Worm (Caenorhabditis elegans) whole organism, L4 larva: ENCODE measurements around the gene R13H4.7.

ENCODE experiments used
- D1046.2 ChIP-seq: fragments of 200-800 bp; sonication (Bioruptor generic); IDR thresholded peaks from 2 replicates; pipeline ENCODE4 v1.3.6; 2022; ENCODE audit warnings: missing genetic modification characterization, missing compliant biosample characterization
- F10B5.3 ChIP-seq: sonication (generic microtip); optimal IDR thresholded peaks from 2 replicates; lab custom pipeline; 2016; ENCODE audit warnings: mild to moderate bottlenecking, missing genetic modification characterization, missing compliant biosample characterization
- F44E2.7 ChIP-seq: fragments of 200-800 bp; sonication (Bioruptor generic); IDR thresholded peaks from 2 replicates; pipeline ENCODE4 v2.1.2; 2022; ENCODE audit warnings: missing genetic modification characterization, missing compliant biosample characterization
- T20F7.1 ChIP-seq: fragments of 200-800 bp; sonication (Bioruptor generic); optimal IDR thresholded peaks from 2 replicates; lab custom pipeline; 2018; ENCODE audit warnings: mild to moderate bottlenecking, missing genetic modification characterization, missing compliant biosample characterization
- Y48G9A.11 ChIP-seq: fragments of 200-800 bp; sonication (Bioruptor generic); IDR thresholded peaks from 2 replicates; pipeline ENCODE4 v1.3.6; 2022; ENCODE audit warnings: missing genetic modification reagents, missing genetic modification characterization, missing compliant biosample characterization
- ceh-44 ChIP-seq: fragments of 200-800 bp; sonication (Bioruptor generic); IDR thresholded peaks from 2 replicates; pipeline ENCODE4 v1.3.6; 2022; ENCODE audit warnings: missing genetic modification reagents, missing genetic modification characterization, missing compliant biosample characterization
- ceh-62 ChIP-seq: sonication (generic microtip); optimal IDR thresholded peaks from 2 replicates; lab custom pipeline; 2017; ENCODE audit warnings: missing biosample characterization, missing genetic modification characterization
- ceh-82 ChIP-seq: sonication (generic microtip); optimal IDR thresholded peaks from 2 replicates; lab custom pipeline; 2017; ENCODE audit warnings: missing biosample characterization, missing genetic modification characterization
- daf-12 ChIP-seq: fragments of 150-350 bp; optimal IDR thresholded peaks from 2 replicates; lab custom pipeline; 2014; ENCODE audit warnings: missing biosample characterization, missing genetic modification reagents, missing genetic modification characterization
- daf-16 ChIP-seq, 3 experiments: sonication (generic microtip); optimal IDR thresholded peaks; 2 replicates each; lab custom pipeline; 2016 to 2017; ENCODE audit warnings: missing genetic modification characterization in 3 of 3, missing genetic modification reagents in 3 of 3, mild to moderate bottlenecking in 2 of 3, missing compliant biosample characterization in 2 of 3, missing biosample characterization in 1 of 3, moderate library complexity in 1 of 3
- daf-8 ChIP-seq: fragments of 200-800 bp; sonication (Bioruptor generic); IDR thresholded peaks from 2 replicates; pipeline ENCODE4 v1.3.6; 2022; ENCODE audit warnings: missing genetic modification characterization, missing compliant biosample characterization
- dmd-6 ChIP-seq: fragments of 200-800 bp; sonication (Bioruptor generic); IDR thresholded peaks from 2 replicates; pipeline ENCODE4 v1.3.6; 2022; ENCODE audit warnings: missing genetic modification reagents, missing genetic modification characterization, missing compliant biosample characterization
- dpl-1 ChIP-seq: fragments of 150-350 bp; optimal IDR thresholded peaks from 2 replicates; lab custom pipeline; 2014; ENCODE audit warnings: missing biosample characterization, missing genetic modification reagents, missing genetic modification characterization
- duxl-1 ChIP-seq: sonication (generic microtip); optimal IDR thresholded peaks from 2 replicates; lab custom pipeline; 2016; ENCODE audit warnings: mild to moderate bottlenecking, missing genetic modification characterization, moderate library complexity, missing compliant biosample characterization; ENCODE audit not compliant: poor library complexity
- egl-43 ChIP-seq: fragments of 200-800 bp; sonication (Bioruptor generic); IDR thresholded peaks from 2 replicates; pipeline ENCODE4 v1.3.6; 2022; ENCODE audit warnings: missing genetic modification reagents, missing genetic modification characterization, missing compliant biosample characterization
- fkh-10 ChIP-seq: fragments of 150-350 bp; optimal IDR thresholded peaks from 2 replicates; lab custom pipeline; 2014; ENCODE audit warnings: missing biosample characterization, missing genetic modification reagents, missing genetic modification characterization
- hlh-11 ChIP-seq: fragments of 200-800 bp; sonication (Bioruptor generic); optimal IDR thresholded peaks from 2 replicates; lab custom pipeline; 2018; ENCODE audit warnings: mild to moderate bottlenecking, missing genetic modification characterization, missing compliant biosample characterization
- hlh-30 ChIP-seq: sonication (generic microtip); optimal IDR thresholded peaks from 2 replicates; lab custom pipeline; 2017; ENCODE audit warnings: antibody characterized with exemption, mild to moderate bottlenecking, missing genetic modification characterization, missing compliant biosample characterization; ENCODE audit not compliant: insufficient read depth
- hmg-1.1 ChIP-seq: fragments of 200-800 bp; sonication (Bioruptor generic); IDR thresholded peaks from 2 replicates; pipeline ENCODE4 v1.3.6; 2022; ENCODE audit warnings: missing genetic modification reagents, missing genetic modification characterization, missing compliant biosample characterization
- lin-29 ChIP-seq: fragments of 200-800 bp; sonication (Bioruptor generic); IDR thresholded peaks from 2 replicates; pipeline ENCODE4 v1.3.6; 2022; ENCODE audit warnings: missing genetic modification reagents, missing genetic modification characterization, missing compliant biosample characterization
- lin-38 ChIP-seq: fragments of 200-800 bp; sonication (Bioruptor generic); IDR thresholded peaks from 2 replicates; pipeline ENCODE4 v1.3.6; 2022; ENCODE audit warnings: missing genetic modification reagents, missing genetic modification characterization, missing compliant biosample characterization
- lin-39 ChIP-seq: fragments of 150-350 bp; optimal IDR thresholded peaks from 2 replicates; lab custom pipeline; 2014; ENCODE audit warnings: missing biosample characterization, missing genetic modification reagents, missing genetic modification characterization
- lir-3 ChIP-seq: sonication (generic microtip); optimal IDR thresholded peaks from 2 replicates; lab custom pipeline; 2016; ENCODE audit warnings: mild to moderate bottlenecking, missing genetic modification characterization, missing compliant biosample characterization
- lsy-2 ChIP-seq, 2 experiments: fragments of 150-350 bp in 1 of 2; sonication (generic microtip) in 1 of 2; optimal IDR thresholded peaks; 2 replicates each; lab custom pipeline; 2014 to 2017; ENCODE audit warnings: missing biosample characterization in 2 of 2, missing genetic modification characterization in 2 of 2
- madf-5 ChIP-seq, 2 experiments: fragments of 200-800 bp; sonication (Bioruptor generic); IDR thresholded peaks; 2 replicates each; pipeline ENCODE4 v1.3.6; 2022; ENCODE audit warnings: missing compliant biosample characterization in 2 of 2, missing genetic modification characterization in 2 of 2
- mes-2 ChIP-seq: sonication (generic microtip); optimal IDR thresholded peaks from 2 replicates; lab custom pipeline; 2016; ENCODE audit warnings: missing genotype, mild to moderate bottlenecking, missing genetic modification characterization, missing compliant biosample characterization; ENCODE audit not compliant: poor library complexity, severe bottlenecking
- mxl-2 ChIP-seq: fragments of 200-800 bp; sonication (Bioruptor generic); conservative IDR thresholded peaks from 2 replicates; pipeline ENCODE4 v1.3.6; 2022; ENCODE audit warnings: missing genetic modification reagents, missing genetic modification characterization, missing compliant biosample characterization
- nhr-6 ChIP-seq: fragments of 150-350 bp; optimal IDR thresholded peaks from 2 replicates; lab custom pipeline; 2014; ENCODE audit warnings: missing biosample characterization, missing genetic modification characterization
- snpc-4 ChIP-seq: fragments of 150-350 bp; optimal IDR thresholded peaks from 2 replicates; lab custom pipeline; 2014; ENCODE audit warnings: missing biosample characterization, missing genetic modification characterization
- tra-1 ChIP-seq: fragments of 200-800 bp; sonication (Bioruptor generic); IDR thresholded peaks from 2 replicates; pipeline ENCODE4 v1.3.6; 2022; ENCODE audit warnings: missing genetic modification reagents, missing genetic modification characterization, missing compliant biosample characterization
- unc-62 ChIP-seq, 3 experiments: fragments of 150-350 bp in 1 of 3; sonication (generic microtip); optimal IDR thresholded peaks in 2 of 3; peaks in 1 of 3; 1 replicate in 1 of 3; 2 replicates in 2 of 3; lab custom pipeline; 2014 to 2017; ENCODE audit warnings: missing biosample characterization in 3 of 3, missing genetic modification characterization in 3 of 3, missing genetic modification reagents in 3 of 3, missing genotype in 1 of 3
- vab-7 ChIP-seq: fragments of 200-800 bp; sonication (Bioruptor generic); IDR thresholded peaks from 2 replicates; pipeline ENCODE4 v1.3.6; 2022; ENCODE audit warnings: missing genetic modification reagents, missing genetic modification characterization, missing compliant biosample characterization
- zip-2 ChIP-seq: fragments of 150-350 bp; optimal IDR thresholded peaks from 2 replicates; lab custom pipeline; 2014; ENCODE audit warnings: missing biosample characterization, missing genetic modification characterization

R13H4.7 gene

ce11 chrV:11836073-11836472 lies 32.0 kb downstream of the R13H4.7 start, which contains the start of gene R13H4.2:
Gene R13H4.2 (plus strand): TSS chrV:11836391.
- TF ChIP-seq ceh-62 (tag; lab: Kevin White, UChicago) (no peak), egl-43 (GFP tag; lab: Robert Waterston, UW) (no peak), unc-62 (GFP tag; optimal IDR thresholded peaks at IDR 0.05 in 1 of 2; lab: Kevin White, UChicago) (no peak), unc-62 (tag; optimal IDR thresholded peaks at IDR 0.05; lab: Kevin White, UChicago) (no peak), hlh-11 (tag; lab: Kevin White, UChicago) (peak; percentile 63), D1046.2 (no peak), daf-8 (GFP tag; lab: Robert Waterston, UW) (no peak), daf-16 (GFP tag; optimal IDR thresholded peaks at IDR 0.05; lab: Kevin White, UChicago) (peak in 1 of 2 experiments; percentile 96), daf-16 (tag; optimal IDR thresholded peaks at IDR 0.05; lab: Kevin White, UChicago) (no peak)

DNA sequence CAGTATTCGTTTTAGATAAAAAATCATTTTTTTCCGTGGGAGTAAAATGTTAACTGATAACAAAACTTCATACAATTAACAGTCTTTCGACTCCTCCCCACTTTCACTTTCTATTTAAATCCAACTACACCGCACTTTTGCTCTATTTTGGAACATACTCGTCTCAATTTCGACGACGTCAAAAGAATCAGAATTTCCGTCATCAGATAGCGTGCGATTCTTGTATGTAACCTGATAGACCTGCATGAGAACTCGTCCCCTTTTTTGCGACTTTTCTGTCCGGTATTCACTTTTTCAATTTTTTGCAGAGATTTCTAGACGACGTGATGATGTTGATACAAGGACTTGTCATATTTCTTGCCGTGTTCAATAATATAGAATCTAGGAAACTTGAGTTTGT lies 34.7 kb downstream of the R13H4.7 start, which contains the start of gene pho-8:
Gene pho-8, plus strand, starts transcription at position 301 of the 400 bp plus-strand sequence.
- TF ChIP-seq hlh-30 (no peak), ceh-44 (no peak), zip-2 (tag; lab: Kevin White, UChicago) (no peak), lir-3 (no peak), unc-62 (GFP tag; optimal IDR thresholded peaks at IDR 0.05 in 1 of 2; lab: Kevin White, UChicago) (no peak), unc-62 (tag; optimal IDR thresholded peaks at IDR 0.05; lab: Kevin White, UChicago) (no peak), hmg-1.1 (GFP tag; lab: Robert Waterston, UW) (no peak), daf-12 (no peak), F10B5.3 (tag; lab: Kevin White, UChicago) (no peak), T20F7.1 (GFP tag; lab: Kevin White, UChicago) (no peak), mxl-2 (GFP tag; lab: Robert Waterston, UW) (no peak), madf-5 (GFP tag; IDR thresholded peaks at IDR 0.05; lab: Robert Waterston, UW) (no peak), lin-29 (GFP tag; lab: Robert Waterston, UW) (no peak), dpl-1 (no peak), tra-1 (GFP tag; lab: Robert Waterston, UW) (no peak), mes-2 (no peak), daf-16 (GFP tag; optimal IDR thresholded peaks at IDR 0.05; lab: Kevin White, UChicago) (no peak), daf-16 (tag; optimal IDR thresholded peaks at IDR 0.05; lab: Kevin White, UChicago) (no peak), fkh-10 (GFP tag; lab: Kevin White, UChicago) (no peak)
- TF ChIP-seq, all 104 proteins: peak for 0

- TF ChIP-seq snpc-4 = no peak
- peak in 1 of 2 experiments; percentile 78 for TF ChIP-seq unc-62 (GFP tag; optimal IDR thresholded peaks at IDR 0.05 in 1 of 2; lab: Kevin White, UChicago)
- TF ChIP-seq unc-62 (tag; optimal IDR thresholded peaks at IDR 0.05; lab: Kevin White, UChicago) = no peak
Measured at ce11 chrV:11829282-11829681, 38.8 kb downstream of the R13H4.7 start, which contains the start of gene col-158. Gene col-158 (plus strand): TSS chrV:11829582.

DNA sequence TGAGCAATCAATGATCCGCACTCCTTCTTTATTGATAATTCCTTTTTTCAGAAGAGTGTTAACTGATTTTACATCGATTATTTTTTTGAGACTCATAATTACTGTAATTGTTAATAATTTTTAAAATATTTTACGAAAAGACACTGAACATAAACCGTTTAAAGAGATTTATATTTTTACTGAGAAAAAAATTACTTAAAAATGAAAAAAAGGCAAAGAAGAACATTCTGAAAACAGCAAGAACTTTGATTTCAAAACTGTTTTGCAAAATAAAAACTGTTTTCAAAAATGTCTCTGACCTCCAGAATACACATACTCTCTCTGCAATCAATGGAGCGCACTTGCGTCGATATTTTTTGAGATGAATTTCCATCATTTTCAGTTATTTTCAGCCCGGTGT lies 41.1 kb downstream of the R13H4.7 start, which contains the start of the genes mpst-1 and D2023.6:
Gene mpst-1, minus strand, starts transcription at position 101 of the 400 bp plus-strand sequence.
Gene D2023.6, plus strand, starts transcription at position 388 of the 400 bp plus-strand sequence.
- no peak for TF ChIP-seq ceh-82 (tag; lab: Kevin White, UChicago)
- TF ChIP-seq dpl-1 = no peak
- no peak for TF ChIP-seq lin-39 (tag; lab: Kevin White, UChicago)
- TF ChIP-seq unc-62 (GFP tag; optimal IDR thresholded peaks at IDR 0.05 in 1 of 2; lab: Kevin White, UChicago) = no peak
- TF ChIP-seq unc-62 (tag; optimal IDR thresholded peaks at IDR 0.05; lab: Kevin White, UChicago) = no peak
- no peak for TF ChIP-seq vab-7 (GFP tag; lab: Robert Waterston, UW)
- no peak for TF ChIP-seq duxl-1 (tag; lab: Kevin White, UChicago)
- peak; percentile 47 for TF ChIP-seq mes-2
- TF ChIP-seq F44E2.7 (GFP tag; lab: Robert Waterston, UW) = no peak

DNA sequence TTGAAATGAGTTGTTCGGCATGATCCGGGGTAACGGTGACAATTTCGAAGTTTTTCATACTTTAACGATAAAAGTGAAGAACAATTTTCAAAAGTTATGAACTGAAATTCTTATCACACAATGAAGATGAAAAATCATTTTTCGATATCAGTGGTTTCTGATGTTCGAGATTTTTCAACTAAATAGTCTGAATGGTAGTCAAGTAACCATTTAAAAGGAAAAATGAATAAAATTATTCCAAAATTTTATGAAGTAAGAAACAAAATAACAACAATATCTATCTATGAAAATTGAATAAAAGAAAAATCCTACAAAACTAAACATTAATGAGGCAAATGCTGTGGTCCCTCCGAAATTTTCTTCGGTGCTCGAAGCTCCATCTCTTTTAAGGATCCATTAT lies 42.4 kb downstream of the R13H4.7 start, which contains the start of gene D2023.4:
Gene D2023.4, minus strand, starts transcription at position 101 of the 400 bp plus-strand sequence.
- TF ChIP-seq lin-38 (GFP tag; lab: Robert Waterston, UW) (peak; percentile 17; the same call in 1 of the 2 replicates), nhr-6 (tag; lab: Kevin White, UChicago) (no peak), daf-16 (GFP tag; optimal IDR thresholded peaks at IDR 0.05; lab: Kevin White, UChicago) (no peak), daf-16 (tag; optimal IDR thresholded peaks at IDR 0.05; lab: Kevin White, UChicago) (peak; percentile 51), egl-43 (GFP tag; lab: Robert Waterston, UW) (no peak), lsy-2 (tag; optimal IDR thresholded peaks at IDR 0.05; lab: Kevin White, UChicago) (peak in 1 of 2 experiments; percentile 2), dmd-6 (GFP tag; lab: Robert Waterston, UW) (peak; percentile 34), Y48G9A.11 (GFP tag; lab: Robert Waterston, UW) (0 out of 2 replicates have a peak, but pooled peaks have one; percentile 9)
